Worm (Caenorhabditis elegans) whole organism, young adult: ENCODE measurements around the gene ZK177.12.

ENCODE experiments used
- aptf-2 ChIP-seq: fragments of 200-800 bp; sonication (Bioruptor generic); conservative IDR thresholded peaks from 2 replicates; pipeline ENCODE4 v1.3.6; 2022; ENCODE audit warnings: missing genetic modification reagents, missing genetic modification characterization, missing compliant biosample characterization
- cebp-2 ChIP-seq: fragments of 200-800 bp; sonication (Bioruptor generic); IDR thresholded peaks from 2 replicates; pipeline ENCODE4 v1.3.6; 2022; ENCODE audit warnings: missing genetic modification characterization, missing compliant biosample characterization
- hlh-26 ChIP-seq: fragments of 200-800 bp; sonication (Bioruptor generic); conservative IDR thresholded peaks from 2 replicates; pipeline ENCODE4 v1.3.6; 2022; ENCODE audit warnings: missing genetic modification reagents, missing genetic modification characterization, missing compliant biosample characterization
- hmg-20 ChIP-seq: fragments of 200-800 bp; sonication (Bioruptor generic); IDR thresholded peaks from 2 replicates; pipeline ENCODE4 v1.3.6; 2022; ENCODE audit warnings: missing genetic modification reagents, missing genetic modification characterization, missing compliant biosample characterization
- nhr-90 ChIP-seq: sonication (generic microtip); optimal IDR thresholded peaks from 2 replicates; lab custom pipeline; 2016; ENCODE audit warnings: missing genotype, mild to moderate bottlenecking, missing genetic modification characterization, missing compliant biosample characterization
- sdz-38 ChIP-seq: sonication (generic microtip); optimal IDR thresholded peaks from 2 replicates; lab custom pipeline; 2016; ENCODE audit warnings: missing genotype, missing genetic modification characterization, missing compliant biosample characterization
- snpc-4 ChIP-seq, 5 experiments: fragments of 150-350 bp in 1 of 5; sonication (generic microtip) in 4 of 5; optimal IDR thresholded peaks; 2 replicates each; lab custom pipeline; 2014 to 2018; ENCODE audit warnings: missing genetic modification characterization in 5 of 5, missing biosample characterization in 3 of 5, antibody characterized with exemption in 2 of 5, mild to moderate bottlenecking in 2 of 5, missing compliant biosample characterization in 2 of 5, missing genotype in 2 of 5, moderate library complexity in 2 of 5, missing genetic modification reagents in 1 of 5

DNA sequence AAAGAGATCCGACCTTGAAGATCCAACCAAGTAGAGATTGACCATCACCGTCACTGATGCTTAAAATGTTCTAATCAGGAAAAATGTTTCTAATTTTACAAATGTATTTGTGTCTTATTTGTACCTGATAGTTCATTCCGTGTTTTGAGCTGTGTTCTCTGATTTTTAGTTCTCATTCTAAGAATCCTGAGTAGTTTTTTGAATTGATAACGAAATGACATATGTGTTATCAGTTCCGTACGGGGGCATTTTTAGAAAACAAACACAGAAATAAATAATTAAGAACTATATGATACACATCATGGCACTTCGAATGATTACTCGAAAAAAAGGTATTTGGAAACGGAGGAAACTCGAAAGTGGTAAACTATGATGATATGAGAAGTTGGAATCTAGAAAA lies 34.0 kb downstream of the ZK177.12 start:
- TF ChIP-seq snpc-4 (GFP tag; optimal IDR thresholded peaks at IDR 0.05; lab: Kevin White, UChicago) = no peak
- no peak for TF ChIP-seq snpc-4 (tag; optimal IDR thresholded peaks at IDR 0.05; lab: Kevin White, UChicago)
- no peak for TF ChIP-seq hlh-26 (GFP tag; lab: Robert Waterston, UW)
- TF ChIP-seq nhr-90 (tag; lab: Kevin White, UChicago) = no peak
- no peak for TF ChIP-seq hmg-20 (GFP tag; lab: Robert Waterston, UW)
- no peak for TF ChIP-seq cebp-2 (GFP tag; lab: Robert Waterston, UW)
- TF ChIP-seq aptf-2 (GFP tag; lab: Robert Waterston, UW) = no peak
- no peak for TF ChIP-seq sdz-38 (tag; lab: Kevin White, UChicago)
